Fruit fly (Drosophila melanogaster) whole organism, wandering third instar larva: ENCODE data around the gene fal.
A peak's percentile ranks its signal among the peaks of the same experiment; 100 is the strongest.

Experiments used
- Abd-B ChIP-seq: fragments of >200 bp; optimal IDR thresholded peaks from 2 replicates; lab custom pipeline; 2017; ENCODE audit warnings: missing biosample characterization, missing genetic modification characterization
- Mio ChIP-seq: sonication (Bioruptor generic); optimal IDR thresholded peaks from 2 replicates; lab custom pipeline; 2016; ENCODE audit warnings: missing biosample characterization, missing genetic modification characterization
- Myc ChIP-seq: fragments of >200 bp; optimal IDR thresholded peaks from 2 replicates; lab custom pipeline; 2017
- Vsx2 ChIP-seq: fragments of 200-300, 225-300 bp; sonication (Bioruptor generic); optimal IDR thresholded peaks from 2 replicates; lab custom pipeline; 2018; ENCODE audit warnings: missing biosample characterization, missing genetic modification characterization; ENCODE audit not compliant: partially characterized antibody
- brk ChIP-seq: fragments of 200-800 bp; sonication (Bioruptor generic); optimal IDR thresholded peaks from 2 replicates; lab custom pipeline; 2016; ENCODE audit warnings: missing biosample characterization, mild to moderate bottlenecking, missing genetic modification characterization
- pan ChIP-seq: fragments of >200 bp; optimal IDR thresholded peaks from 2 replicates; lab custom pipeline; 2017

- no peak for TF ChIP-seq Mio (GFP tag; lab: Kevin White, UChicago)
- TF ChIP-seq Abd-B (GFP tag; lab: Kevin White, UChicago), result no peak
- TF ChIP-seq pan (lab: Kevin White, UChicago), result no peak
- no peak for TF ChIP-seq Vsx2 (GFP tag; lab: Kevin White, UChicago)
- no peak for TF ChIP-seq Myc (lab: Kevin White, UChicago)
- peak; percentile 72 for TF ChIP-seq brk (GFP tag; lab: Kevin White, UChicago)
These were observed 1.8 kb upstream of the fal start, which contains the start of gene Gbs-76A for dm6 chr3L:19292440-19293175.
